Fruit fly (Drosophila melanogaster): ENCODE results near the gene CG6865.

The CG6865 gene

DNA sequence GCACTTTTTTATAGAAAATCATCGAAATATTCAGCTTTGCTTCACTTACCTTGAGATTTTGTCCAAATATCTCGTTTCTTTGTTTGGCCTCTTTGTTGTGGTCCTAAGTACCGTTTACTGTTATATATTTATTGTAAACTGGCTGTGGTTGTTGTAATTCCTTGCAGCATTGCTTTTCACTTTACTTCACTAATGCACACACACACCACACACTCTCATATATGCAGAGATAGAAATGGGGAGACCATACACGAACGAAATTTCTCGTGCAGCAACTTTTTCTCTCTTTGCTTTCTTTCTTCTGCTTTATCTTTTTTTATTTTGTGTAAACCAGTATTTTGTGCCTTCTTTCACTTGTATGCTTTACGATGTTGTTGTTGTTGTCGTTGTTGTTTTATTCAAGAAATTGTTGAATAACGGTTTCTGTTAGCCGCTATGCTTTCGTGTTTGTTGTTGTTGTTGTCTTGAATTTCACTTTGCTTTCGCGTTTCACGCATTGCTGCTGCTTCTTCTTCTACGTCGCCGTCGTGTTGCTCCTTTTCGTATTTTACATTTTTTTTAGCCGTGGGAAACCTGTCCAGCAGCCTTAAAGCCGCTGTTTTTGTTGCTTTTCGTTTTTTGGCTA, 44.1 kb upstream of the CG6865 start (continued):
- TF ChIP-seq CG7786 (GFP tag; optimal IDR thresholded peaks at IDR 0.05): no peak
- TF ChIP-seq CG3726 (GFP tag; IDR thresholded peaks at IDR 0.05): no peak
- peak; percentile 3 for TF ChIP-seq CG15514 (GFP tag; optimal IDR thresholded peaks at IDR 0.05)
- no peak for TF ChIP-seq Nf-YA (GFP tag; IDR thresholded peaks at IDR 0.05)
- TF ChIP-seq CG13624 (GFP tag; optimal IDR thresholded peaks at IDR 0.05): no peak
- TF ChIP-seq CG16863 (GFP tag; optimal IDR thresholded peaks at IDR 0.05): no peak
- peak; percentile 87 for TF ChIP-seq CG17385 (GFP tag; optimal IDR thresholded peaks at IDR 0.05)
- TF ChIP-seq HmgZ (tag; optimal IDR thresholded peaks at IDR 0.05): no peak
- no peak for TF ChIP-seq nmo (GFP tag; optimal IDR thresholded peaks at IDR 0.05)
- no peak for TF ChIP-seq az2 (GFP tag; optimal IDR thresholded peaks at IDR 0.05)

DNA sequence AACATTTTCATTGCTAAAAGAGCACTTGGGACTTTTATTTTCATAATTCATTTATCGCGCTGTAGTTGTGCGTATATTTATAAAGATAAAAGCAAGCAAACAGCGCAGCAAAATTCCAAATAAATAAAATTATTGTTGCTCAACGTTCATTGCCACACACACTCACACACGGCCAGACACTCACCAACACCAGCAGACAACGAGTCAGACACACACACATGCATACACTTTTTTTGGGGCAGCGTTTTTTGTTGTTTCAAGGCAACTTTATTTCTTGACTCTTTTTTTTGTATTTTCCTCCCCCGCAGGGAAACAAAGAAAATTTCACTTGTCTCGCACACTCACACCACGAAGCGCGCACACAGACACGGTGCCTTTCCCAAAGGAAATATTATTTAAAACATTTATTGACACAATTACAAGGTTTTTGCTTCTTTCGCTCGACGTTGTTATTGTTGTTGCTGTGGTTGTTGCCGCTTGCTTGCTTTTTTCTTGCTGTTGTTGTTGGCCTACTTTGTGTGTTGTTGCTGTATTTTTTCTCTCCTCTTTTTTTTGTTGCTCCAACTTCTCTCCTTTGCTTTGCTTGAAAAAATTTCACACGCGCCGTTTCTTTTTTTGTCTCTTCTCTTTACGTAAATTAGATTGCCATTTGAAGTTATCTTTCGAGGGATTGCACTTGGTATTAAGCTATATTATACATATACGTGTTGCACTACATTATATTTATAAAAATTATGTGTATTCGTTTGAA, 43.4 kb upstream of the CG6865 start:
- TF ChIP-seq lola (GFP tag; optimal IDR thresholded peaks at IDR 0.05) (peak in 1 of 3 experiments; percentile 32), Jarid2 (GFP tag; optimal IDR thresholded peaks at IDR 0.05) (peak; percentile 57), vvl (GFP tag; IDR thresholded peaks at IDR 0.05) (peak; percentile 29; the same call in 1 of the 2 replicates), CG2116 (GFP tag; optimal IDR thresholded peaks at IDR 0.05) (peak; percentile 6), Aef1 (GFP tag; IDR thresholded peaks at IDR 0.05) (peak; percentile 41; the same call in 2 of the 3 replicates), CG2202 (tag; optimal IDR thresholded peaks at IDR 0.05) (no peak), fd64A (GFP tag; optimal IDR thresholded peaks at IDR 0.05) (no peak), lbe (GFP tag; optimal IDR thresholded peaks at IDR 0.05) (peak; percentile 46), CG31441 (GFP tag; IDR thresholded peaks at IDR 0.05) (no peak), Fer1 (GFP tag; optimal IDR thresholded peaks at IDR 0.05) (peak; percentile 27), D19A (tag; optimal IDR thresholded peaks at IDR 0.05) (peak; percentile 19), CG17385 (GFP tag; optimal IDR thresholded peaks at IDR 0.05) (peak; percentile 38), scrt (GFP tag; optimal IDR thresholded peaks at IDR 0.05) (peak; percentile 3), pros (GFP tag; optimal IDR thresholded peaks at IDR 0.05) (peak; percentile 78), Fer2 (tag; optimal IDR thresholded peaks at IDR 0.05) (no peak), Hr3 (GFP tag; optimal IDR thresholded peaks at IDR 0.05) (peak; percentile 21), stwl (tag; optimal IDR thresholded peaks at IDR 0.05) (no peak), CG8924 (tag; optimal IDR thresholded peaks at IDR 0.05) (peak; percentile 82), sug (tag; optimal IDR thresholded peaks at IDR 0.05) (peak; percentile 72), eve (GFP tag; optimal IDR thresholded peaks at IDR 0.05) (peak in 1 of 2 experiments; percentile 69), CG1529 (GFP tag; optimal IDR thresholded peaks at IDR 0.05) (peak; percentile 2), Vsx1 (GFP tag; optimal IDR thresholded peaks at IDR 0.05) (peak; percentile 23), hkb (optimal IDR thresholded peaks at IDR 0.05) (peak; percentile 31), hkb (GFP tag; IDR thresholded peaks at IDR 0.05) (no peak), CG31224 (GFP tag; IDR thresholded peaks at IDR 0.05) (no peak), unpg (GFP tag; optimal IDR thresholded peaks at IDR 0.05) (peak; percentile 7), CG12391 (tag; optimal IDR thresholded peaks at IDR 0.05) (peak; percentile 0), row (GFP tag; IDR thresholded peaks at IDR 0.05) (no peak), CG1832 (GFP tag; optimal IDR thresholded peaks at IDR 0.05) (no peak), CG12769 (tag; optimal IDR thresholded peaks at IDR 0.05) (peak; percentile 24), Myb (GFP tag; optimal IDR thresholded peaks at IDR 0.05) (no peak), dimm (GFP tag; IDR thresholded peaks at IDR 0.05) (no peak), salm (tag; optimal IDR thresholded peaks at IDR 0.05) (no peak), sc (optimal IDR thresholded peaks at IDR 0.05) (no peak), sc (GFP tag; optimal IDR thresholded peaks at IDR 0.05) (no peak), CG34422 (GFP tag; IDR thresholded peaks at IDR 0.05) (peak; percentile 37; the same call in 1 of the 3 replicates), CG2678 (tag; optimal IDR thresholded peaks at IDR 0.05) (peak; percentile 16), chinmo (GFP tag; IDR thresholded peaks at IDR 0.05; ENCODE audit: partially characterized antibody) (peak; percentile 73; the same call in 1 of the 4 replicates)
